Worm (Caenorhabditis elegans) whole organism, midembryonic: Measurements from ENCODE around the gene sri-39.

Experiments
- T22C8.4 ChIP-seq: fragments of 200-800 bp; sonication (Bioruptor generic); IDR thresholded peaks from 2 replicates; pipeline ENCODE4 v1.3.6; 2022; ENCODE audit warnings: missing genetic modification characterization, missing compliant biosample characterization
- cog-1 ChIP-seq: sonication (generic microtip); optimal IDR thresholded peaks from 2 replicates; lab custom pipeline; 2016; ENCODE audit warnings: missing genetic modification characterization, missing compliant biosample characterization
- flt-1 ChIP-seq: fragments of 200-800 bp; sonication (Bioruptor generic); IDR thresholded peaks from 2 replicates; pipeline ENCODE4 v1.3.6; 2022; ENCODE audit warnings: missing genetic modification characterization, missing compliant biosample characterization
- ref-1 ChIP-seq: fragments of 200-800 bp; sonication (Bioruptor generic); conservative IDR thresholded peaks from 2 replicates; pipeline ENCODE4 v1.3.6; 2022; ENCODE audit warnings: missing genetic modification reagents, missing genetic modification characterization, missing compliant biosample characterization

ce11 chrII:2585493-2585892 is 1.8 kb upstream of the sri-39 start, which contains the start of gene sri-36:
- TF ChIP-seq T22C8.4 (no peak), ref-1 (GFP tag; lab: Robert Waterston, UW) (no peak), flt-1 (no peak), cog-1 (tag; lab: Kevin White, UChicago) (no peak)
